Worm (Caenorhabditis elegans): ENCODE measurements around the gene nhr-258.

DNA sequence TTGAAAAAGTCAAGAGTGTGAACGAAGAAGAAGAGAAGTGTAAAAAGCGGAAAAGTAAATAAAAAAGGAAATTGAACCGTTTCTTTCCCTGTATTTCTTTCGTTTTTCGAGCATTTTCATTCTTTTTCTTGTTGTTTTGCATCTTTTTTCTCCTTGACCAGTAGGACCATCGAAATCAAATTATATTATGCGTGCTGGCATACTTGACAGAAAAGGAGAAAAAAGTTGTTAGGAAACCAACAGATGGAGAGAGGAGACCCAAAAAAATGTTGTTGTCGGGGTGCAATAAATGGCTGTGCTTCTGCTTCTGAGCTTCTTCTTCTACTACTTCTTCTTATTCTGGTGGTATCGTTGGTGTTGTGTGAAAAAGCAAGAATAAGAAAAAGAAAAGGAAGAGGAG is 9.2 kb downstream of the nhr-258 start:
- TF ChIP-seq ceh-28 (tag; optimal IDR thresholded peaks at IDR 0.05), result no peak
- TF ChIP-seq ztf-11 (tag; optimal IDR thresholded peaks at IDR 0.05), result no peak
- no peak for TF ChIP-seq fos-1 (tag; optimal IDR thresholded peaks at IDR 0.05)
- TF ChIP-seq ceh-16 (tag; optimal IDR thresholded peaks at IDR 0.05), result no peak
- TF ChIP-seq lin-15B (tag; optimal IDR thresholded peaks at IDR 0.05), result no peak
- TF ChIP-seq R02D3.7 (tag; optimal IDR thresholded peaks at IDR 0.05), result no peak
- TF ChIP-seq nhr-43 (tag; optimal IDR thresholded peaks at IDR 0.05; ENCODE audit: poor library complexity, severe bottlenecking), result no peak
- no peak for TF ChIP-seq nhr-77 (tag; optimal IDR thresholded peaks at IDR 0.05)
- no peak for TF ChIP-seq mdl-1 (tag; optimal IDR thresholded peaks at IDR 0.05)
- no peak for TF ChIP-seq unc-62 (GFP tag; optimal IDR thresholded peaks at IDR 0.05)
- no peak for TF ChIP-seq snpc-4 (tag; optimal IDR thresholded peaks at IDR 0.05)
